Worm (Caenorhabditis elegans): Measurements from ENCODE around the gene vap-1.

vap-1 gene

ce11 chrX:17419813-17420584 lies 23.6 kb upstream of the vap-1 start (continued):
- TF ChIP-seq aha-1 (tag; optimal IDR thresholded peaks at IDR 0.05) (no peak), lir-3 (tag; optimal IDR thresholded peaks at IDR 0.05; ENCODE audit: poor library complexity) (no peak), tlp-1 (tag; optimal IDR thresholded peaks at IDR 0.05) (no peak), nhr-77 (tag; optimal IDR thresholded peaks at IDR 0.05) (no peak), nhr-76 (tag; optimal IDR thresholded peaks at IDR 0.05) (no peak), nhr-20 (tag; optimal IDR thresholded peaks at IDR 0.05) (peak; percentile 36), skn-1 (tag; optimal IDR thresholded peaks at IDR 0.05) (no peak), aly-2 (tag; optimal IDR thresholded peaks at IDR 0.05) (peak; percentile 59), snpc-4 (tag; optimal IDR thresholded peaks at IDR 0.05) (no peak), unc-30 (tag; optimal IDR thresholded peaks at IDR 0.05) (no peak), blmp-1 (tag; optimal IDR thresholded peaks at IDR 0.05) (peak; percentile 73), F16B12.6 (tag; optimal IDR thresholded peaks at IDR 0.05) (no peak), ets-5 (GFP tag; IDR thresholded peaks at IDR 0.05) (0 out of 2 replicates have a peak, but pooled peaks have one; percentile 7), alr-1 (tag; optimal IDR thresholded peaks at IDR 0.05; ENCODE audit: borderline replicate concordance) (no peak), hpl-2 (GFP tag; optimal IDR thresholded peaks at IDR 0.05) (peak; percentile 42), fkh-4 (tag; optimal IDR thresholded peaks at IDR 0.05; ENCODE audit: borderline replicate concordance) (no peak), ceh-88 (GFP tag; IDR thresholded peaks at IDR 0.05) (no peak), nhr-28 (tag; optimal IDR thresholded peaks at IDR 0.05) (no peak), lin-15B (tag; optimal IDR thresholded peaks at IDR 0.05) (no peak), efl-1 (optimal IDR thresholded peaks at IDR 0.05) (no peak), efl-1 (GFP tag; optimal IDR thresholded peaks at IDR 0.05 in 1 of 2) (peak in 1 of 2 experiments; percentile 85), pag-3 (tag; optimal IDR thresholded peaks at IDR 0.05; ENCODE audit: borderline replicate concordance, insufficient read depth) (no peak), mef-2 (tag; optimal IDR thresholded peaks at IDR 0.05) (no peak), dpl-1 (GFP tag; optimal IDR thresholded peaks at IDR 0.05) (no peak), efl-3 (GFP tag; optimal IDR thresholded peaks at IDR 0.05) (no peak), unc-86 (tag; optimal IDR thresholded peaks at IDR 0.05) (no peak), zip-4 (GFP tag; optimal IDR thresholded peaks at IDR 0.05) (no peak), elt-3 (tag; optimal IDR thresholded peaks at IDR 0.05) (peak in 3 of 6 experiments; percentile 2 to 80 (median 70)), sptf-1 (tag; optimal IDR thresholded peaks at IDR 0.05) (no peak), tbx-2 (tag; optimal IDR thresholded peaks at IDR 0.05) (peak; percentile 13), egl-27 (tag; optimal IDR thresholded peaks at IDR 0.05) (no peak), sox-4 (tag; optimal IDR thresholded peaks at IDR 0.05) (no peak), mdl-1 (tag; optimal IDR thresholded peaks at IDR 0.05) (peak in 1 of 2 experiments; percentile 42), mep-1 (tag; optimal IDR thresholded peaks at IDR 0.05) (peak; percentile 21), lin-13 (GFP tag; optimal IDR thresholded peaks at IDR 0.05) (peak; percentile 22), ztf-11 (tag; optimal IDR thresholded peaks at IDR 0.05) (no peak), nhr-19 (GFP tag; conservative IDR thresholded peaks at IDR 0.05) (peak; percentile 37; the same call in 1 of the 2 replicates), elt-2 (tag; optimal IDR thresholded peaks at IDR 0.05) (no peak), pqm-1 (tag; optimal IDR thresholded peaks at IDR 0.05) (no peak), lin-35 (GFP tag; optimal IDR thresholded peaks at IDR 0.05) (peak in 1 of 2 experiments; percentile 47), lin-39 (tag; optimal IDR thresholded peaks at IDR 0.05) (no peak), fos-1 (tag; optimal IDR thresholded peaks at IDR 0.05) (peak; percentile 48), C04F5.9 (tag; optimal IDR thresholded peaks at IDR 0.05) (no peak), jun-1 (tag; optimal IDR thresholded peaks at IDR 0.05) (peak; percentile 26), rnt-1 (tag; optimal IDR thresholded peaks at IDR 0.05) (no peak), vab-15 (tag; optimal IDR thresholded peaks at IDR 0.05) (no peak), nhr-12 (tag; optimal IDR thresholded peaks at IDR 0.05) (no peak), ztf-4 (tag; optimal IDR thresholded peaks at IDR 0.05) (peak; percentile 94), nhr-237 (tag; optimal IDR thresholded peaks at IDR 0.05) (no peak)
